Worm (Caenorhabditis elegans) whole organism, L2 larva: ENCODE results near the gene F54A3.5.
A peak's percentile ranks its signal among the peaks of the same experiment; 100 is the strongest.

Source experiments
- Y55F3AM.14 ChIP-seq: fragments of 200-800 bp; sonication (Bioruptor generic); optimal IDR thresholded peaks from 2 replicates; lab custom pipeline; 2018; ENCODE audit warnings: mild to moderate bottlenecking, missing genetic modification characterization, missing compliant biosample characterization
- blmp-1 ChIP-seq: sonication (generic microtip); optimal IDR thresholded peaks from 2 replicates; lab custom pipeline; 2017; ENCODE audit warnings: missing genetic modification characterization, mild to moderate bottlenecking, missing compliant biosample characterization, antibody characterized with exemption, moderate library complexity; ENCODE audit not compliant: insufficient read depth
- ceh-82 ChIP-seq: fragments of 150-350 bp; optimal IDR thresholded peaks from 2 replicates; lab custom pipeline; 2014; ENCODE audit warnings: missing biosample characterization, missing genetic modification characterization
- crh-2 ChIP-seq: sonication (generic microtip); optimal IDR thresholded peaks from 2 replicates; lab custom pipeline; 2017; ENCODE audit warnings: missing biosample characterization, missing genetic modification characterization
- egl-27 ChIP-seq: sonication (generic microtip); optimal IDR thresholded peaks from 3 replicates; lab custom pipeline; 2017; ENCODE audit warnings: missing biosample characterization, missing genetic modification reagents, missing genetic modification characterization
- elt-3 ChIP-seq: sonication (generic microtip); optimal IDR thresholded peaks from 2 replicates; lab custom pipeline; 2017; ENCODE audit warnings: missing biosample characterization, missing genetic modification characterization
- fos-1 ChIP-seq: fragments of 150-350 bp; optimal IDR thresholded peaks from 2 replicates; lab custom pipeline; 2014; ENCODE audit warnings: missing biosample characterization, missing genetic modification characterization
- lsy-2 ChIP-seq, 2 experiments: fragments of 150-350 bp in 1 of 2; sonication (generic microtip) in 1 of 2; optimal IDR thresholded peaks; 2 replicates each; lab custom pipeline; 2014 to 2017; ENCODE audit warnings: missing biosample characterization in 2 of 2, missing genetic modification characterization in 2 of 2
- mbf-1 ChIP-seq: sonication (generic microtip); optimal IDR thresholded peaks from 2 replicates; lab custom pipeline; 2017; ENCODE audit warnings: missing biosample characterization, missing genetic modification characterization
- nhr-10 ChIP-seq: sonication (generic microtip); optimal IDR thresholded peaks from 2 replicates; lab custom pipeline; 2017; ENCODE audit warnings: missing biosample characterization, missing genetic modification characterization
- nhr-237 ChIP-seq: fragments of 150-350 bp; optimal IDR thresholded peaks from 2 replicates; lab custom pipeline; 2014; ENCODE audit warnings: missing biosample characterization, missing genetic modification characterization
- sma-9 ChIP-seq, 2 experiments: fragments of 150-350 bp in 1 of 2; sonication (generic microtip) in 1 of 2; optimal IDR thresholded peaks; 2 replicates each; lab custom pipeline; 2014 to 2016; ENCODE audit warnings: missing genetic modification characterization in 2 of 2, mild to moderate bottlenecking in 1 of 2, missing biosample characterization in 1 of 2, missing compliant biosample characterization in 1 of 2, missing genetic modification reagents in 1 of 2, moderate library complexity in 1 of 2
- unc-39 ChIP-seq: fragments of 150-350 bp; optimal IDR thresholded peaks from 2 replicates; lab custom pipeline; 2014; ENCODE audit warnings: missing biosample characterization, missing genetic modification characterization
- ztf-1 ChIP-seq: fragments of 200-800 bp; sonication (Bioruptor generic); conservative IDR thresholded peaks from 2 replicates; pipeline ENCODE4 v1.3.6; 2022; ENCODE audit warnings: missing genetic modification characterization, missing compliant biosample characterization

The F54A3.5 gene

DNA sequence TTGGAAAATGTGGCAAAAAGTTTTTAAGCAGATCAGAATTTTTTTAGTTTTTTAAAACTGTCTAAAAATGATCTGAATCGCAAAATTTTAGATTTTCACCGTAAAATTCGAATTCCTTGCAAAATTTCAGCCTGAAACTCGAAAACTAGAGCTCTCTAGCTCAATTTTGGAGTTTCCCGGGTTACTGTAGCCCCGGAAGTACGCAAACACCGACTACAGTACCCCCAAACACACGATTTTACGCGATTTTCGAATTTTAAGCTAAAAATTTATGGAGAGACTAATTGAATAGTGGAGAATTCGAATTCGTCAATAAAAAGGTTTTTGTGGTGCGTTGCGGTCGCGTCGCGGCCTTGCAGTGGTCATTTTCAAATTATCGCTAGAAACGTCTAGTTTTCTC lies 38.8 kb downstream of the F54A3.5 start:
- peak in 1 of 2 experiments; percentile 31 for TF ChIP-seq lsy-2 (tag; optimal IDR thresholded peaks at IDR 0.05; lab: Kevin White, UChicago)
- TF ChIP-seq egl-27: no peak

DNA sequence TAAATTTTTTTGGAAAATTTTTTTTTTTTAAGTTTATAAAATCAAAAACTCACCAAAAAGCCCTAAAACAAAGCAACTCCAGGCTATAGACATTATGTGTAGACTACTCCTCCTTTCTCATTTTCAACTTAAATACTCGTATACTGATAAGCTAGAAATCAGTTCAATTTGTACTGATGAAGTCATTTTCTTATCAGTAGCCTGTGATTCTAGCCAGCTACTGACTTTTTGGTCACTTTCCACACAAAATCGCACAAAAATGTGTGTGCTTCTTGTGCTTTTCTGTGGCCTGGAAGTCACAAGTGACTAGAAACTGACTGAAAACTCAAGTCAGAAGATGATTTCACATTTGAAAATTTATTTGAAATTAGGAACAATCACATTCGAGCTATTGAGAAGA lies 39.2 kb downstream of the F54A3.5 start, which contains the start of gene gba-2:
Gene gba-2 (minus strand): TSS at position 106 of the 400 bp plus-strand sequence.
- peak; percentile 31 for TF ChIP-seq sma-9 (GFP tag; optimal IDR thresholded peaks at IDR 0.05; lab: Kevin White, UChicago)
- no peak for TF ChIP-seq sma-9 (tag; optimal IDR thresholded peaks at IDR 0.05; lab: Kevin White, UChicago)
- no peak for TF ChIP-seq ztf-1 (GFP tag; lab: Robert Waterston, UW)
- no peak for TF ChIP-seq elt-3
- peak; percentile 66 for TF ChIP-seq fos-1 (tag; lab: Kevin White, UChicago)

DNA sequence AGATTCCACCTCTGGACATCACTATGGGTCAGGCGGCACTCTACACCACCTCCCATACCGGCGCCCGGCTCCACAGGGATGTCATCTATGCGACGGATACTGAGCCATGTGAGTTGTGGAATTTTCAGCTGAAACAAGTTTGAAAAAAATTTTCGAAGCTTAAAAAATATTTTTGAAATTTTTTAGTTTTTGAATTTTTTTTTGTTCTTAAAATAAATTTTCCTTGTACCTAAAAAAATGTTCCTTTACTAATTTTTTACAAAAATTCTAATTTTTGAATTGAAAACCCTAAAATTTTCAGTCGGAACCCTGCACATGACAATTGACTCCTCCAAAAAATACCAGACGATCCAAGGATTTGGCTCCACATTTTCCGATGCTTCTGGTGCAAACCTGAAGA lies 47.8 kb downstream of the F54A3.5 start:
- TF ChIP-seq nhr-237 (tag; lab: Kevin White, UChicago) (no peak), egl-27 (no peak)

DNA sequence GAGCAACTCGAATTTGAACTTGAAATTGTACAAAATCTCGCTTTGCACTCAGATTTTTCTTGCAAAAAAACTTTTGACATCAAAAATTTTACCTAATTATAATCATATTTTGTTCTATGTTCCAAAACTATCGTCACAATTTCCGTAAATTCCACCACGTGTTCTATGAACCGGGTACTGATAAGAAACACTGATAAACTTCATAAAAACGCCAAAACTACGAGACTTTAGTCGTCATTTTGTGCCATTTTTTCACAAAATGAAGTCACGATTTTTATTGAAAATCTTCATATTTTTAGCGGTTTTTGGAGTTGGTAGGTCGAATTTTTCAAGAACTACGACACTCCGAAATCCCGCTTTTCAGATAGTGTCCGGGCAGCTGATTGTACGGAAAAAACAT lies 48.8 kb downstream of the F54A3.5 start, which contains the start of gene gba-1:
Gene gba-1 (plus strand): TSS at position 54 of the 400 bp plus-strand sequence.
- TF ChIP-seq mbf-1 (tag; lab: Kevin White, UChicago): no peak
- TF ChIP-seq nhr-10 (tag; lab: Kevin White, UChicago): no peak
- peak; percentile 30 for TF ChIP-seq fos-1 (tag; lab: Kevin White, UChicago)
- TF ChIP-seq unc-39 (tag; lab: Kevin White, UChicago): no peak
- TF ChIP-seq crh-2: peak; percentile 10

DNA sequence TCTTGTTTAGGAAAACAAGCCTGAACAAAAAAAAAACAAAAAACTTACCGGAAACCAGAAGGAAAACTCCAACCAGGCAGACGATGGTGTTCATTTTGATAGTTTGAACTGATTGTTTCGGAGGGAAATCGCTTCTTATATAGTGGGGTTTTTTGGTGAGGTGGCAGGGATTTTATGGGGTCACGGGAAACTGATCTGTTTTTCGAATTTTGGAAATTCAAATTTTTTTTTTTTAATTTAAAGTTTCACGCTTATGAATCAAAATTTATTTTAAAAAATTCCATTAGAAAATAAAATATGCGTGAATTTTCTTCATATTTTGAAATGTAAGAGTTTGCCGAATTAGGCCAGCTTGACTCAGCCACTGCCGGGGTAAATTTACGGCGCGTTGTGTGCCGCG lies 50.1 kb downstream of the F54A3.5 start, which contains the start of gene C33C12.7:
Gene C33C12.7 (minus strand): TSS at position 101 of the 400 bp plus-strand sequence.
- TF ChIP-seq nhr-10 (tag; lab: Kevin White, UChicago) (no peak), Y55F3AM.14 (GFP tag; lab: Kevin White, UChicago) (no peak), blmp-1 (tag; lab: Kevin White, UChicago) (no peak), ceh-82 (no peak)
